ENCODE assay signal across 3 fruit fly cellular contexts in the genomic region with DNA sequence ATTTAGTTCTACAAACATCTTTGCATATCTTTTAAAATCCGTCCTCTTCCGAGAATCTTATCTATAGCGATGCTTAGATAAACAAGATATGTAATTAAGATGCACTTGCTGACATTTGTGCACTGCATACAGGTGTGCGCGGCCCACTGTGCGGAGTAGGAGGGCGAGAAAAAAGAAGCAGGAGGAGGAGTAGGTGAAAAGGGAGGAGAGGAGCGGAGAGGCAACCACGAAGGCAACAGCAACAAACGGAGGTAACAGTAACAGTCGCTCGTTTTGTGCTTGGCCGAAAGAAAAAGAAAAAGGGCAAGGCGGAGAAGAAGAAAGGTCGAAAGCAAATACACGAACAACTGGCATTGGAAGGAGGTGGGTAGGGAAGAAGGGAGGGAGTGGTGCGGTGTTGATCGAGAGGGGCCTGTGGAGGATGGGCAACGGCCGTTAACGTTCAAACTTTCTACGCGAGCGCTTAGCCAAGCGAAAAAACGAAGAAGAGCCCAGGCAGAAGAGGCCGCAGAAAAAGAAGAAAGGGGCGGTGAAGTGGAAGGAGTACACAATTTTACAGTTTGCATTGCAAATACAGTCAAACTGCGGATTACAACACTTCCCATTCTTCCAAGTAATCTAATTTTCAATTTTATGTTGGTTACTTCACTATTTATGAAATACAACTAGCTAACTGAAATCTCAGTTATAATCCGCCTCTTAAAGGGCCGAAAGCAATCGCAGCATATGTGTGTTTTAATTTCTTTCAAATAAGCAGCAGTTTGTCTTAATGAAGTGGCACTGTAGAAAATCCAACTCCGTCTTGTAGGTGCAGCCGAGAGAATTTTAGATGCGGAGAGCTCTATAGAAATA.
TF ChIP-seq lines count a peak whose summit lies in the region.

No protein-coding gene starts in this region.

TF ChIP-seq in whole organism, adult, 20 proteins besides CTCF, POLR2A, EP300 and RAD21 (continued from another document):
- no peak for TF ChIP-seq Crg-1 (GFP tag; optimal IDR thresholded peaks at IDR 0.05; lab: Kevin White, UChicago)

TF ChIP-seq in whole organism, embryonic, 481 proteins besides CTCF, POLR2A, EP300 and RAD21 (continued from another document):
- TF ChIP-seq CG4820 (GFP tag; optimal IDR thresholded peaks at IDR 0.05; lab: Kevin White, UChicago): no peak
- TF ChIP-seq Hr78 (GFP tag; optimal IDR thresholded peaks at IDR 0.05; lab: Kevin White, UChicago): peak in 1 of 2 experiments; percentile 24
- TF ChIP-seq jigr1 (GFP tag; IDR thresholded peaks at IDR 0.05; lab: Robert Waterston, UW): no peak
- peak; percentile 82 for TF ChIP-seq sens (GFP tag; lab: Kevin White, UChicago)
- TF ChIP-seq wdn (GFP tag; IDR thresholded peaks at IDR 0.05; lab: Robert Waterston, UW): no peak
- 0 out of 4 replicates have a peak, but pooled peaks have one; percentile 24 for TF ChIP-seq chinmo (GFP tag; IDR thresholded peaks at IDR 0.05; lab: Robert Waterston, UW; ENCODE audit: partially characterized antibody)
- peak; percentile 55 for TF ChIP-seq CG15479 (GFP tag; optimal IDR thresholded peaks at IDR 0.05; lab: Kevin White, UChicago)
- no peak for TF ChIP-seq Deaf1 (tag; optimal IDR thresholded peaks at IDR 0.05; lab: Kevin White, UChicago)
- no peak for TF ChIP-seq Rfx (GFP tag; IDR thresholded peaks at IDR 0.05; lab: Robert Waterston, UW)
- peak; percentile 84 for TF ChIP-seq grau (tag; optimal IDR thresholded peaks at IDR 0.05; lab: Kevin White, UChicago)
- peak; percentile 83 for TF ChIP-seq psq (GFP tag; optimal IDR thresholded peaks at IDR 0.05; lab: Kevin White, UChicago)
- TF ChIP-seq CG4707 (GFP tag; optimal IDR thresholded peaks at IDR 0.05; lab: Kevin White, UChicago): peak; percentile 96
- TF ChIP-seq CG15073 (GFP tag; optimal IDR thresholded peaks at IDR 0.05; lab: Kevin White, UChicago): no peak
- peak; percentile 92 for TF ChIP-seq crol (GFP tag; IDR thresholded peaks at IDR 0.05; lab: Robert Waterston, UW)
- peak; percentile 71 for TF ChIP-seq Med (GFP tag; lab: Kevin White, UChicago)
- 0 out of 3 replicates have a peak, but pooled peaks have one; percentile 31 for TF ChIP-seq CG2199 (GFP tag; IDR thresholded peaks at IDR 0.05; lab: Robert Waterston, UW)
- TF ChIP-seq HLH3B (GFP tag; IDR thresholded peaks at IDR 0.05; lab: Robert Waterston, UW): no peak
- no peak for TF ChIP-seq nom (GFP tag; optimal IDR thresholded peaks at IDR 0.05; lab: Kevin White, UChicago)
- TF ChIP-seq ken (GFP tag; IDR thresholded peaks at IDR 0.05; lab: Robert Waterston, UW): no peak
- 0 out of 3 replicates have a peak, but pooled peaks have one; percentile 11 for TF ChIP-seq z (GFP tag; IDR thresholded peaks at IDR 0.05; lab: Robert Waterston, UW)

TF ChIP-seq in whole organism, prepupa, 60 proteins besides CTCF, POLR2A, EP300 and RAD21 (continued from another document):
- TF ChIP-seq CG6276 (GFP tag; optimal IDR thresholded peaks at IDR 0.05; lab: Kevin White, UChicago) (peak; percentile 19), salr (GFP tag; optimal IDR thresholded peaks at IDR 0.05; lab: Kevin White, UChicago) (no peak), acj6 (GFP tag; optimal IDR thresholded peaks at IDR 0.05; lab: Kevin White, UChicago) (no peak), CG10669 (GFP tag; optimal IDR thresholded peaks at IDR 0.05; lab: Kevin White, UChicago) (no peak), CG3032 (tag; optimal IDR thresholded peaks at IDR 0.05; lab: Kevin White, UChicago) (no peak), CG8119 (GFP tag; IDR thresholded peaks at IDR 0.05; lab: Robert Waterston, UW) (peak; percentile 39; the same call in 1 of the 3 replicates), cyc (GFP tag; optimal IDR thresholded peaks at IDR 0.05; lab: Kevin White, UChicago) (no peak), eg (GFP tag; IDR thresholded peaks at IDR 0.05; lab: Robert Waterston, UW) (no peak), CG16779 (tag; optimal IDR thresholded peaks at IDR 0.05; lab: Kevin White, UChicago) (no peak), fd85E (GFP tag; optimal IDR thresholded peaks at IDR 0.05; lab: Kevin White, UChicago) (no peak), Hr4 (GFP tag; optimal IDR thresholded peaks at IDR 0.05; lab: Kevin White, UChicago) (peak; percentile 21), achi (GFP tag; optimal IDR thresholded peaks at IDR 0.05; lab: Kevin White, UChicago) (peak; percentile 9), CG1621 (tag; optimal IDR thresholded peaks at IDR 0.05; lab: Kevin White, UChicago) (no peak), fd59A (GFP tag; optimal IDR thresholded peaks at IDR 0.05; lab: Kevin White, UChicago) (no peak), spab (GFP tag; optimal IDR thresholded peaks at IDR 0.05; lab: Kevin White, UChicago) (no peak), CG11294 (GFP tag; IDR thresholded peaks at IDR 0.05; lab: Robert Waterston, UW) (no peak), CG6792 (GFP tag; optimal IDR thresholded peaks at IDR 0.05; lab: Kevin White, UChicago) (no peak), CG6808 (GFP tag; optimal IDR thresholded peaks at IDR 0.05; lab: Kevin White, UChicago) (no peak), Hr39 (GFP tag; optimal IDR thresholded peaks at IDR 0.05; lab: Kevin White, UChicago) (no peak), CG11902 (GFP tag; optimal IDR thresholded peaks at IDR 0.05; lab: Kevin White, UChicago) (no peak), net (GFP tag; optimal IDR thresholded peaks at IDR 0.05; lab: Kevin White, UChicago) (no peak), CG7368 (GFP tag; optimal IDR thresholded peaks at IDR 0.05; lab: Kevin White, UChicago) (no peak), Sox102F (GFP tag; optimal IDR thresholded peaks at IDR 0.05; lab: Kevin White, UChicago) (no peak), topi (GFP tag; optimal IDR thresholded peaks at IDR 0.05; lab: Kevin White, UChicago) (no peak), Eip75B (GFP tag; optimal IDR thresholded peaks at IDR 0.05; lab: Kevin White, UChicago) (no peak), CG10631 (GFP tag; optimal IDR thresholded peaks at IDR 0.05; lab: Kevin White, UChicago) (no peak), Ets21C (GFP tag; optimal IDR thresholded peaks at IDR 0.05; lab: Kevin White, UChicago) (no peak), CG31627 (GFP tag; optimal IDR thresholded peaks at IDR 0.05; lab: Kevin White, UChicago) (no peak), Hr38 (GFP tag; optimal IDR thresholded peaks at IDR 0.05; lab: Kevin White, UChicago) (no peak), Eip78C (GFP tag; lab: Kevin White, UChicago) (peak; percentile 39), esn (GFP tag; optimal IDR thresholded peaks at IDR 0.05; lab: Kevin White, UChicago) (no peak), ss (GFP tag; optimal IDR thresholded peaks at IDR 0.05; lab: Kevin White, UChicago) (no peak), CG4318 (GFP tag; optimal IDR thresholded peaks at IDR 0.05; lab: Kevin White, UChicago) (peak; percentile 6), CG11762 (GFP tag; optimal IDR thresholded peaks at IDR 0.05; lab: Kevin White, UChicago; ENCODE audit: insufficient read depth) (no peak), Blimp-1 (GFP tag; optimal IDR thresholded peaks at IDR 0.05; lab: Kevin White, UChicago) (no peak), CG8319 (GFP tag; optimal IDR thresholded peaks at IDR 0.05; lab: Kevin White, UChicago) (no peak), dsx (GFP tag; optimal IDR thresholded peaks at IDR 0.05; lab: Kevin White, UChicago; ENCODE audit: poor library complexity, severe bottlenecking) (no peak), fkh (GFP tag; optimal IDR thresholded peaks at IDR 0.05; lab: Kevin White, UChicago) (peak; percentile 10), CG32006 (GFP tag; optimal IDR thresholded peaks at IDR 0.05; lab: Kevin White, UChicago) (peak; percentile 53), CG6163 (GFP tag; IDR thresholded peaks at IDR 0.05; lab: Robert Waterston, UW) (0 out of 3 replicates have a peak, but pooled peaks have one; percentile 35), Lpt (GFP tag; optimal IDR thresholded peaks at IDR 0.05; lab: Kevin White, UChicago) (peak; percentile 20), CG6854 (GFP tag; optimal IDR thresholded peaks at IDR 0.05; lab: Kevin White, UChicago) (no peak)
TF ChIP-seq in whole organism, prepupa: peak in this region for 16.
